Worm (Caenorhabditis elegans): ENCODE measurements around the gene sdz-31.

Gene sdz-31

ce11 chrV:9856978-9857377 is 23.0 kb upstream of the sdz-31 start:
- TF ChIP-seq tlf-1 (GFP tag; optimal IDR thresholded peaks at IDR 0.05) (no peak), nhr-120 (GFP tag; IDR thresholded peaks at IDR 0.05) (no peak), madf-3 (GFP tag; IDR thresholded peaks at IDR 0.05) (no peak), ets-4 (GFP tag; optimal IDR thresholded peaks at IDR 0.05) (no peak), rpc-1 (optimal IDR thresholded peaks at IDR 0.05) (no peak), rpc-1 (tag; optimal IDR thresholded peaks at IDR 0.05) (no peak), ztf-22 (GFP tag; optimal IDR thresholded peaks at IDR 0.05) (no peak), attf-3 (GFP tag; conservative IDR thresholded peaks at IDR 0.05) (no peak), ZK185.1 (tag; optimal IDR thresholded peaks at IDR 0.05; ENCODE audit: poor library complexity, severe bottlenecking) (no peak), efl-1 (GFP tag; optimal IDR thresholded peaks at IDR 0.05) (no peak), hmg-20 (GFP tag; IDR thresholded peaks at IDR 0.05) (no peak), ztf-26 (tag; optimal IDR thresholded peaks at IDR 0.05) (no peak), ceh-91 (GFP tag; IDR thresholded peaks at IDR 0.05) (no peak), bed-2 (GFP tag; IDR thresholded peaks at IDR 0.05) (no peak), cebp-1 (GFP tag; IDR thresholded peaks at IDR 0.05) (no peak), cebp-1 (tag; optimal IDR thresholded peaks at IDR 0.05) (no peak), athp-1 (tag; optimal IDR thresholded peaks at IDR 0.05) (no peak), lsl-1 (GFP tag; optimal IDR thresholded peaks at IDR 0.05) (no peak)

ce11 chrV:9859863-9860262 is 20.1 kb upstream of the sdz-31 start, which contains the start of gene lsy-12:
lsy-12 (minus strand) TSS chrV:9859963.
- TF ChIP-seq lag-1 (GFP tag; IDR thresholded peaks at IDR 0.05) (no peak), nhr-90 (tag; optimal IDR thresholded peaks at IDR 0.05) (no peak), sptf-2 (GFP tag; optimal IDR thresholded peaks at IDR 0.05) (no peak), B0336.3 (GFP tag; IDR thresholded peaks at IDR 0.05) (no peak), ceh-27 (GFP tag; optimal IDR thresholded peaks at IDR 0.05) (no peak), snpc-1.1 (tag; optimal IDR thresholded peaks at IDR 0.05; ENCODE audit: insufficient read depth) (no peak), somi-1 (GFP tag; optimal IDR thresholded peaks at IDR 0.05) (no peak)

ce11 chrV:9860337-9860736 is 19.6 kb upstream of the sdz-31 start:
- TF ChIP-seq dpl-1 (GFP tag; optimal IDR thresholded peaks at IDR 0.05), result no peak
- peak; percentile 92 for TF ChIP-seq nfyb-1 (GFP tag; IDR thresholded peaks at IDR 0.05)

ce11 chrV:9868311-9868710 is 11.7 kb upstream of the sdz-31 start, which contains the start of gene srab-17:
srab-17 (minus strand) TSS chrV:9868411.
- TF ChIP-seq madf-10 (tag; optimal IDR thresholded peaks at IDR 0.05), result no peak
- no peak for TF ChIP-seq mcd-1 (GFP tag; IDR thresholded peaks at IDR 0.05)
- no peak for TF ChIP-seq ama-1 (optimal IDR thresholded peaks at IDR 0.05)
- no peak for TF ChIP-seq ama-1 (GFP tag; optimal IDR thresholded peaks at IDR 0.05)
- no peak for TF ChIP-seq athp-1 (tag; optimal IDR thresholded peaks at IDR 0.05)
- TF ChIP-seq egrh-3 (GFP tag; IDR thresholded peaks at IDR 0.05), result no peak
- no peak for TF ChIP-seq zim-3 (tag; optimal IDR thresholded peaks at IDR 0.05)
- no peak for TF ChIP-seq C17E4.6 (GFP tag; IDR thresholded peaks at IDR 0.05)
- TF ChIP-seq sea-2 (GFP tag; IDR thresholded peaks at IDR 0.05), result no peak
- TF ChIP-seq dpff-1 (tag; optimal IDR thresholded peaks at IDR 0.05), result no peak
- no peak for TF ChIP-seq dpl-1 (GFP tag; optimal IDR thresholded peaks at IDR 0.05)

ce11 chrV:9871339-9871738 is 8.6 kb upstream of the sdz-31 start, which contains the start of gene srab-18:
srab-18 (minus strand) TSS chrV:9871439.
- TF ChIP-seq somi-1 (GFP tag; optimal IDR thresholded peaks at IDR 0.05) (no peak), egrh-3 (GFP tag; IDR thresholded peaks at IDR 0.05) (no peak), tlf-1 (GFP tag; optimal IDR thresholded peaks at IDR 0.05) (no peak), F23B12.7 (tag; optimal IDR thresholded peaks at IDR 0.05; ENCODE audit: insufficient read depth) (no peak), ztf-3 (GFP tag; optimal IDR thresholded peaks at IDR 0.05) (no peak), ceh-40 (GFP tag; IDR thresholded peaks at IDR 0.05) (no peak), pbrm-1 (GFP tag; IDR thresholded peaks at IDR 0.05) (no peak), sdz-38 (tag; optimal IDR thresholded peaks at IDR 0.05) (no peak)

Measured in whole organism, young adult.